Fruit fly (Drosophila melanogaster) whole organism, prepupa: ENCODE measurements around the gene CG9168.

ENCODE experiments used
- Blimp-1 ChIP-seq: fragments of 200-800 bp; sonication (Bioruptor generic); optimal IDR thresholded peaks from 3 replicates; lab custom pipeline; 2017; ENCODE audit warnings: missing biosample characterization, missing genetic modification characterization, mild to moderate bottlenecking, moderate library complexity, missing genetic modification reagents
- CG11762 ChIP-seq: fragments of 200-800 bp; sonication (Bioruptor generic); optimal IDR thresholded peaks from 3 replicates; lab custom pipeline; 2016; ENCODE audit warnings: missing biosample characterization, missing genetic modification characterization; ENCODE audit not compliant: insufficient read depth
- CG16779 ChIP-seq: fragments of 200-800 bp; sonication (Bioruptor generic); optimal IDR thresholded peaks from 3 replicates; lab custom pipeline; 2017; ENCODE audit warnings: missing biosample characterization, mild to moderate bottlenecking, missing genetic modification characterization
- fd59A ChIP-seq: fragments of 200-800 bp; sonication (Bioruptor generic); optimal IDR thresholded peaks from 2 replicates; lab custom pipeline; 2017; ENCODE audit warnings: missing biosample characterization, mild to moderate bottlenecking, missing genetic modification characterization, missing genetic modification reagents

DNA sequence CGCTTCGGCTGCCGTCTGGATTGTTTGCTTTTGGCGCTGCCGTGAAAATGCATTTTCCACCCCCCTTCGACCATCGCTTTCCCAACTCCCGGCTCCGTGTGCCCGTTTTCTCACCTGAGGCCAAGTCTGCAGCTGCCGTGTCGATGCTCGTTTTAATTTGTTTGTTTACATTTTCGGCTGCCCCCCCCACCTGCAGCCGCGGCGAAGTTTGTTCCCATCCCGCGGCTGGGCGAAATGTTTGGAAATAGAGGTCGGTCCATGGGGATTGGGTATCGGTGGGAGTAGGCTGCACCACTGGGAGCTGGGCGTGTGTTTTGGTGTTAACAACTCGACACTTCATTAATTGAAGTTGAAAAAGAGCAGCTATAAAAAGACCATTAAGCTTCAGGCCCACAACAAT, 9.1 kb downstream of the CG9168 start:
- no peak for TF ChIP-seq CG11762 (GFP tag; lab: Kevin White, UChicago)
- TF ChIP-seq Blimp-1: no peak
- no peak for TF ChIP-seq CG16779 (tag; lab: Kevin White, UChicago)
- TF ChIP-seq fd59A (GFP tag; lab: Kevin White, UChicago): no peak
